Worm (Caenorhabditis elegans) whole organism, L2 larva: ENCODE results near the gene F26G1.9.

Source experiments
- R02D3.7 ChIP-seq: fragments of 150-350 bp; optimal IDR thresholded peaks from 2 replicates; lab custom pipeline; 2014; ENCODE audit warnings: missing biosample characterization, missing genetic modification characterization
- Y55F3AM.14 ChIP-seq: fragments of 200-800 bp; sonication (Bioruptor generic); optimal IDR thresholded peaks from 2 replicates; lab custom pipeline; 2018; ENCODE audit warnings: mild to moderate bottlenecking, missing genetic modification characterization, missing compliant biosample characterization
- ZK546.5 ChIP-seq: sonication (generic microtip); optimal IDR thresholded peaks from 2 replicates; lab custom pipeline; 2017; ENCODE audit warnings: missing biosample characterization, missing genetic modification characterization
- aly-2 ChIP-seq: fragments of 150-350 bp; optimal IDR thresholded peaks from 2 replicates; lab custom pipeline; 2014; ENCODE audit warnings: missing biosample characterization, missing genetic modification characterization
- blmp-1 ChIP-seq: sonication (generic microtip); optimal IDR thresholded peaks from 2 replicates; lab custom pipeline; 2017; ENCODE audit warnings: missing genetic modification characterization, mild to moderate bottlenecking, missing compliant biosample characterization, antibody characterized with exemption, moderate library complexity; ENCODE audit not compliant: insufficient read depth
- ceh-16 ChIP-seq: fragments of 150-350 bp; optimal IDR thresholded peaks from 2 replicates; lab custom pipeline; 2014; ENCODE audit warnings: missing biosample characterization, missing genetic modification characterization
- ceh-82 ChIP-seq: fragments of 150-350 bp; optimal IDR thresholded peaks from 2 replicates; lab custom pipeline; 2014; ENCODE audit warnings: missing biosample characterization, missing genetic modification characterization
- dmd-4 ChIP-seq: sonication (generic microtip); optimal IDR thresholded peaks from 2 replicates; lab custom pipeline; 2017; ENCODE audit warnings: missing biosample characterization, missing genetic modification characterization
- egl-27 ChIP-seq: sonication (generic microtip); optimal IDR thresholded peaks from 3 replicates; lab custom pipeline; 2017; ENCODE audit warnings: missing biosample characterization, missing genetic modification reagents, missing genetic modification characterization
- elt-1 ChIP-seq: fragments of 150-350 bp; optimal IDR thresholded peaks from 2 replicates; lab custom pipeline; 2014; ENCODE audit warnings: missing biosample characterization, missing genetic modification characterization
- elt-3 ChIP-seq: sonication (generic microtip); optimal IDR thresholded peaks from 2 replicates; lab custom pipeline; 2017; ENCODE audit warnings: missing biosample characterization, missing genetic modification characterization
- fos-1 ChIP-seq: fragments of 150-350 bp; optimal IDR thresholded peaks from 2 replicates; lab custom pipeline; 2014; ENCODE audit warnings: missing biosample characterization, missing genetic modification characterization
- gmeb-1 ChIP-seq: fragments of 150-350 bp; optimal IDR thresholded peaks from 2 replicates; lab custom pipeline; 2014; ENCODE audit warnings: missing biosample characterization, missing genetic modification characterization
- lin-13 ChIP-seq: fragments of 150-350 bp; optimal IDR thresholded peaks from 2 replicates; lab custom pipeline; 2014; ENCODE audit warnings: missing biosample characterization, missing genetic modification reagents, missing genetic modification characterization
- lsy-2 ChIP-seq, 2 experiments: fragments of 150-350 bp in 1 of 2; sonication (generic microtip) in 1 of 2; optimal IDR thresholded peaks; 2 replicates each; lab custom pipeline; 2014 to 2017; ENCODE audit warnings: missing biosample characterization in 2 of 2, missing genetic modification characterization in 2 of 2
- mab-5 ChIP-seq: fragments of 150-350 bp; optimal IDR thresholded peaks from 2 replicates; lab custom pipeline; 2014; ENCODE audit warnings: missing biosample characterization, missing genetic modification characterization
- mbf-1 ChIP-seq: sonication (generic microtip); optimal IDR thresholded peaks from 2 replicates; lab custom pipeline; 2017; ENCODE audit warnings: missing biosample characterization, missing genetic modification characterization
- mdl-1 ChIP-seq, 2 experiments: fragments of 150-350 bp in 1 of 2; sonication (generic microtip) in 1 of 2; optimal IDR thresholded peaks; 2 replicates each; lab custom pipeline; 2017; ENCODE audit warnings: missing biosample characterization in 2 of 2, missing genetic modification characterization in 2 of 2
- nhr-10 ChIP-seq: sonication (generic microtip); optimal IDR thresholded peaks from 2 replicates; lab custom pipeline; 2017; ENCODE audit warnings: missing biosample characterization, missing genetic modification characterization
- nhr-11 ChIP-seq: fragments of 150-350 bp; optimal IDR thresholded peaks from 2 replicates; lab custom pipeline; 2014; ENCODE audit warnings: missing biosample characterization, missing genetic modification characterization
- nhr-12 ChIP-seq: fragments of 150-350 bp; optimal IDR thresholded peaks from 2 replicates; lab custom pipeline; 2014; ENCODE audit warnings: missing biosample characterization, missing genetic modification characterization
- nhr-129 ChIP-seq: fragments of 150-350 bp; optimal IDR thresholded peaks from 2 replicates; lab custom pipeline; 2014; ENCODE audit warnings: missing biosample characterization, missing genetic modification characterization
- nhr-21 ChIP-seq: fragments of 150-350 bp; optimal IDR thresholded peaks from 2 replicates; lab custom pipeline; 2014; ENCODE audit warnings: missing biosample characterization, missing genetic modification characterization
- nhr-23 ChIP-seq: fragments of 150-350 bp; optimal IDR thresholded peaks from 2 replicates; lab custom pipeline; 2014; ENCODE audit warnings: missing biosample characterization, missing genetic modification reagents, missing genetic modification characterization
- nhr-237 ChIP-seq: fragments of 150-350 bp; optimal IDR thresholded peaks from 2 replicates; lab custom pipeline; 2014; ENCODE audit warnings: missing biosample characterization, missing genetic modification characterization
- nhr-25 ChIP-seq: fragments of 150-350 bp; sonication (generic microtip); optimal IDR thresholded peaks from 3 replicates; lab custom pipeline; 2014; ENCODE audit warnings: missing biosample characterization, missing genetic modification characterization
- nhr-77 ChIP-seq: fragments of 150-350 bp; optimal IDR thresholded peaks from 2 replicates; lab custom pipeline; 2014; ENCODE audit warnings: missing biosample characterization, missing genetic modification characterization
- sem-4 ChIP-seq: fragments of 150-350 bp; optimal IDR thresholded peaks from 2 replicates; lab custom pipeline; 2014; ENCODE audit warnings: missing biosample characterization, missing genetic modification reagents, missing genetic modification characterization
- skn-1 ChIP-seq: sonication (generic microtip); optimal IDR thresholded peaks from 2 replicates; lab custom pipeline; 2017; ENCODE audit warnings: missing biosample characterization, missing genetic modification characterization
- sma-3 ChIP-seq: sonication (generic microtip); optimal IDR thresholded peaks from 2 replicates; lab custom pipeline; 2016; ENCODE audit warnings: missing genetic modification reagents, missing genetic modification characterization, missing compliant biosample characterization
- sma-9 ChIP-seq, 2 experiments: fragments of 150-350 bp in 1 of 2; sonication (generic microtip) in 1 of 2; optimal IDR thresholded peaks; 2 replicates each; lab custom pipeline; 2014 to 2016; ENCODE audit warnings: missing genetic modification characterization in 2 of 2, mild to moderate bottlenecking in 1 of 2, missing biosample characterization in 1 of 2, missing compliant biosample characterization in 1 of 2, missing genetic modification reagents in 1 of 2, moderate library complexity in 1 of 2
- snpc-4 ChIP-seq: fragments of 150-350 bp; optimal IDR thresholded peaks from 2 replicates; lab custom pipeline; 2014; ENCODE audit warnings: missing biosample characterization, missing genetic modification characterization
- ztf-1 ChIP-seq: fragments of 200-800 bp; sonication (Bioruptor generic); conservative IDR thresholded peaks from 2 replicates; pipeline ENCODE4 v1.3.6; 2022; ENCODE audit warnings: missing genetic modification characterization, missing compliant biosample characterization
- ztf-11 ChIP-seq: sonication (generic microtip); optimal IDR thresholded peaks from 2 replicates; lab custom pipeline; 2017; ENCODE audit warnings: missing biosample characterization, missing genetic modification characterization
- ztf-4 ChIP-seq: fragments of 150-350 bp; optimal IDR thresholded peaks from 2 replicates; lab custom pipeline; 2014; ENCODE audit warnings: missing biosample characterization, missing genetic modification characterization

F26G1.9 gene

DNA sequence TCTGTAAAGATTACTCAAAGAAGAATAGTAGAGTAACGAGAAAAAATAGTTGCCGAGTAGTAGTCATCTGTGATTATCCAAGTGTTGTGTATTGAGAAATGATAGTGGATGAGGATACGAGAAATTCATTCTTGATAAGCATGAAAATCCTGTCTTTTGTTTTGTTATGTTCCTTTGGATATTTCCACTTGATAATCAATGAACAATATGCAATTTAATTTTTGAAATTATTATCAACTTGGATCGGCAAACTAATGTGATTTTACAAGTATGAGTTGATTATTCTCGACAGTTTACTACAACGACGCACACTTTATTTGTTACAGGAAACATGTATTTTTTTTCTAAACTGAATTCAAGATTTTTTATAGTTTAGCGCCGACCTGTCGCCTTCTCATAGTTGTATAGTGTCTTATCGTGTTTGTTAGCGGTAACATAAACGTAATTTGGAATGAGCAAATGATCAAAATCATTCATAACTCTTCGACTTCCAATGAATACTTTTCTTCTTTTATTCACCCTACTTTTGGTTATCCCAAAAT lies at the start of gene F26G1.9, which contains the start of gene F26G1.10:
Gene F26G1.9 (minus strand): TSS at position 101 of the 542 bp plus-strand sequence.
Gene F26G1.10 (plus strand): TSS at position 492 of the 542 bp plus-strand sequence.
- TF ChIP-seq nhr-237 (tag; lab: Kevin White, UChicago) (no peak), fos-1 (tag; lab: Kevin White, UChicago) (peak; percentile 28)
- TF ChIP-seq, all 48 proteins: peak for 1

DNA sequence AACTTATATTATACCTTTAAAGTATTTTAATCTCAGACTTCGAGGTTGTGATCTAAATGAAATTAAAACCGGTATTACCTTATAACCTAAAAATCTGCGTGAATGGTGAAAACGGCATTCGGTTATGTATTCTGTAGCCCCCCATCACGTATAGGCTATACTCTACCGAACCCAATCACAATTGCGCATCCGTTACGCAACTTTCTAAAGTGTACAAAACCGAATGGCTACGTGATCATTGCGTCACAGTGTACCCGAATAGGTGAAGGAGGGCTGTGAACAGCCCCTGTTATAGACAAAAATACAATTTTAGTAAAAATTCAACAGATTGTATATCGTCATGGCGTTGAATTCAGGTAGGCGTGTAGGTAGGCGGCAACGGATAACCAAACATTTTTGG lies 48.8 kb upstream of the F26G1.9 start:
- TF ChIP-seq nhr-237 (tag; lab: Kevin White, UChicago), result no peak
- TF ChIP-seq sem-4 (tag; lab: Kevin White, UChicago), result no peak
- TF ChIP-seq lin-13 (GFP tag; lab: Kevin White, UChicago), result no peak
- no peak for TF ChIP-seq nhr-77
- TF ChIP-seq nhr-25 (tag; lab: Kevin White, UChicago), result no peak
- no peak for TF ChIP-seq egl-27 (tag; lab: Kevin White, UChicago)
- no peak for TF ChIP-seq ceh-82 (tag; lab: Kevin White, UChicago)
- no peak for TF ChIP-seq dmd-4
- no peak for TF ChIP-seq gmeb-1 (tag; lab: Kevin White, UChicago)
- no peak for TF ChIP-seq mbf-1 (tag; lab: Kevin White, UChicago)
- no peak for TF ChIP-seq skn-1
- no peak for TF ChIP-seq lsy-2 (tag; optimal IDR thresholded peaks at IDR 0.05; lab: Kevin White, UChicago)
- TF ChIP-seq ztf-1 (GFP tag; lab: Robert Waterston, UW), result no peak

DNA sequence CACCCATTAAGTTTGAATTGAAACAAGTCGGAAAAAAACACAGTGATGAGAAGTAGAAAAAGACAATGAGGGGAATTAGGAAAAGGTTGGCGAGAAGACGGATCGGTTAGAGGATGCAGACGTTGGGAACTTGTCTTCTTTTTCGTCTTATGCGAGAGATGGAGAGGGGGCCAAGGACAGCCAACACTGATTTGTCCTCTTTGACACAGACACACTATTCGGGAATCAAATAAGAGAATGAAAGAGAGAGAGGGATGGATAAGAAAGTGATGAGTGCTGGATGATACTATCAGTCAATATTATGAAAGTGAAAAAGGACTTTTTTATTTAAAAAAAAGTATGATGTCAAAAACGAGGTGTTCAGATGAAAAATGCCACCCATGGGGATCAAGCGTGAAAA lies 47.9 kb upstream of the F26G1.9 start, which contains the start of gene lact-5:
Gene lact-5 (minus strand): TSS at position 1 of the 400 bp plus-strand sequence.
- TF ChIP-seq nhr-25 (tag; lab: Kevin White, UChicago), result peak; percentile 28
- peak; percentile 37 for TF ChIP-seq fos-1 (tag; lab: Kevin White, UChicago)
- peak; percentile 43 for TF ChIP-seq nhr-21 (tag; lab: Kevin White, UChicago)
- peak; percentile 18 for TF ChIP-seq sma-9 (GFP tag; optimal IDR thresholded peaks at IDR 0.05; lab: Kevin White, UChicago)
- TF ChIP-seq sma-9 (tag; optimal IDR thresholded peaks at IDR 0.05; lab: Kevin White, UChicago), result no peak
- no peak for TF ChIP-seq ZK546.5 (tag; lab: Kevin White, UChicago)
- TF ChIP-seq blmp-1, result peak; percentile 94
- TF ChIP-seq, all 48 proteins: peak for 5

DNA sequence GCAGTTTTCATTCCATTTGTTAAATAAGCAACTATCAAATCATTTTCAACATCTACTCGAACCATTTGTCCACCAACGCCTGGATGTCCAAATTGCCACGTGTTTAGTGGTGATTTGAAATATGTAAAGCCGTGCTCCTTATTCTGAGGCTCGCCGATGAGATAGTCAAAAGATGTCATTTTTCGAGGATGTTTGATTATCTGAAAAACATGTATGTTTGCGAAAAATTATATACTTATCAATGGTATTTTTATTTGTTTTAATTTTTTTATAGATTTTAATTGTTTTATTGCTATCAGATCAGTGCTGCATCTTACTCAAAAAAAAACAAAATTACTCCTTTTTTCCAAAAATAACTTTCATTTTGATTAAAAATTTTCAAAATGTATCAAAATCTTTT lies 45.0 kb upstream of the F26G1.9 start:
- TF ChIP-seq ceh-16 (tag; lab: Kevin White, UChicago), result no peak
- no peak for TF ChIP-seq nhr-237 (tag; lab: Kevin White, UChicago)
- no peak for TF ChIP-seq nhr-11 (tag; lab: Kevin White, UChicago)
- no peak for TF ChIP-seq sem-4 (tag; lab: Kevin White, UChicago)
- TF ChIP-seq R02D3.7, result no peak
- no peak for TF ChIP-seq lsy-2 (tag; optimal IDR thresholded peaks at IDR 0.05; lab: Kevin White, UChicago)
- no peak for TF ChIP-seq nhr-10 (tag; lab: Kevin White, UChicago)
- TF ChIP-seq nhr-12 (tag; lab: Kevin White, UChicago), result no peak
- no peak for TF ChIP-seq ztf-11
- no peak for TF ChIP-seq gmeb-1 (tag; lab: Kevin White, UChicago)
- TF ChIP-seq nhr-129 (tag; lab: Kevin White, UChicago), result no peak
- no peak for TF ChIP-seq ztf-4
- no peak for TF ChIP-seq mdl-1 (tag; optimal IDR thresholded peaks at IDR 0.05; lab: Kevin White, UChicago)
- TF ChIP-seq snpc-4, result no peak
- TF ChIP-seq ceh-82 (tag; lab: Kevin White, UChicago), result no peak
- no peak for TF ChIP-seq nhr-23 (tag; lab: Kevin White, UChicago)
- TF ChIP-seq mab-5, result no peak
- no peak for TF ChIP-seq elt-3 (tag; lab: Kevin White, UChicago)
- TF ChIP-seq sma-3 (GFP tag; lab: Kevin White, UChicago), result no peak
- TF ChIP-seq skn-1, result no peak

DNA sequence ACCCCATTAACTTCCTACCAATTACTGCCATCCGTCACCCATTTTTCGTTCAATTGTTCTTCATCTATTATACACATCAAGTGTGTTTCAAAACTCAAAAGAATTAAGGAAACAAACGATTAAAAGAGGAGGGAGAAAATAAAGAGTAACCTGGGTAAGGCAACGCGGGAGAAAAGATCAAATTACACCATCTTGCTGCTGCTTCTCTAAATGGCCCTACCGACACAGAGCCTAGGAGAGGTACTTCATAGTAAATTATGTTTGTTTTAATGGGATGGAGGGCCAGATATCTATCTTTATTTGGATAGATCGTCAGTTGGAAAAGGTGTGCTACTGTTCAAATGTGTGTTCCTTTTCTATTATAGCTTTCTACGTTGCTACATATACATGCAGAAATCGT lies 41.6 kb upstream of the F26G1.9 start:
- TF ChIP-seq nhr-23 (tag; lab: Kevin White, UChicago) (no peak), Y55F3AM.14 (GFP tag; lab: Kevin White, UChicago) (no peak), aly-2 (tag; lab: Kevin White, UChicago) (no peak), ztf-4 (no peak), ztf-11 (no peak), egl-27 (tag; lab: Kevin White, UChicago) (no peak), elt-1 (tag; lab: Kevin White, UChicago) (no peak), elt-3 (tag; lab: Kevin White, UChicago) (no peak)
